Worm (Caenorhabditis elegans) whole organism, mixed stage, embryonic: ENCODE data around the gene T21D12.11.

ENCODE experiments used
- blmp-1 ChIP-seq: fragments of 150-350 bp; optimal IDR thresholded peaks from 2 replicates; lab custom pipeline; 2014; ENCODE audit warnings: missing biosample characterization, missing genetic modification characterization
- ceh-39 ChIP-seq: fragments of 150-350 bp; optimal IDR thresholded peaks from 2 replicates; lab custom pipeline; 2014; ENCODE audit warnings: missing biosample characterization, missing genetic modification characterization
- ceh-43 ChIP-seq: fragments of 200-800 bp; sonication (Bioruptor generic); optimal IDR thresholded peaks from 2 replicates; lab custom pipeline; 2018; ENCODE audit warnings: mild to moderate bottlenecking, missing genetic modification characterization, moderate library complexity, missing compliant biosample characterization
- ceh-83 ChIP-seq: fragments of 200-800 bp; sonication (Bioruptor generic); optimal IDR thresholded peaks from 2 replicates; lab custom pipeline; 2018; ENCODE audit warnings: mild to moderate bottlenecking, missing genetic modification characterization, missing compliant biosample characterization
- drap-1 ChIP-seq: fragments of 200-800 bp; sonication (Bioruptor generic); optimal IDR thresholded peaks from 3 replicates; lab custom pipeline; 2018; ENCODE audit warnings: mild to moderate bottlenecking, missing genetic modification characterization, missing compliant biosample characterization
- elt-1 ChIP-seq: sonication (generic microtip); optimal IDR thresholded peaks from 2 replicates; lab custom pipeline; 2017; ENCODE audit warnings: missing genetic modification characterization, mild to moderate bottlenecking, missing compliant biosample characterization, antibody characterized with exemption, moderate library complexity, borderline replicate concordance; ENCODE audit not compliant: insufficient read depth
- flh-1 ChIP-seq: fragments of 200-800 bp; sonication (Bioruptor generic); optimal IDR thresholded peaks from 2 replicates; lab custom pipeline; 2018; ENCODE audit warnings: mild to moderate bottlenecking, missing genetic modification characterization, moderate library complexity, missing compliant biosample characterization
- ham-2 ChIP-seq: fragments of 200-800 bp; sonication (Bioruptor generic); optimal IDR thresholded peaks from 2 replicates; lab custom pipeline; 2018; ENCODE audit warnings: mild to moderate bottlenecking, missing genetic modification characterization, missing compliant biosample characterization
- hlh-1 ChIP-seq: fragments of 150-350 bp; optimal IDR thresholded peaks from 2 replicates; lab custom pipeline; 2014; ENCODE audit warnings: missing biosample characterization, missing genetic modification reagents, missing genetic modification characterization
- lin-13 ChIP-seq: fragments of 150-350 bp; optimal IDR thresholded peaks from 2 replicates; lab custom pipeline; 2014; ENCODE audit warnings: missing biosample characterization, missing genetic modification characterization
- lin-32 ChIP-seq: fragments of 200-800 bp; sonication (Bioruptor generic); optimal IDR thresholded peaks from 2 replicates; lab custom pipeline; 2018; ENCODE audit warnings: mild to moderate bottlenecking, missing genetic modification characterization, missing compliant biosample characterization
- lsy-2 ChIP-seq: fragments of 150-350 bp; optimal IDR thresholded peaks from 2 replicates; lab custom pipeline; 2014; ENCODE audit warnings: missing biosample characterization, missing genetic modification characterization
- mep-1 ChIP-seq: fragments of 150-350 bp; optimal IDR thresholded peaks from 2 replicates; lab custom pipeline; 2017; ENCODE audit warnings: missing biosample characterization, missing genetic modification reagents, missing genetic modification characterization, inconsistent platforms
- mls-2 ChIP-seq: sonication (generic microtip); optimal IDR thresholded peaks from 2 replicates; lab custom pipeline; 2016; ENCODE audit warnings: mild to moderate bottlenecking, missing genetic modification characterization, moderate library complexity, missing compliant biosample characterization
- nhr-12 ChIP-seq: fragments of 150-350 bp; optimal IDR thresholded peaks from 2 replicates; lab custom pipeline; 2014; ENCODE audit warnings: missing biosample characterization, missing genetic modification characterization
- nhr-2 ChIP-seq: fragments of 150-350 bp; optimal IDR thresholded peaks from 2 replicates; lab custom pipeline; 2014; ENCODE audit warnings: missing biosample characterization, missing genetic modification characterization
- nhr-237 ChIP-seq: fragments of 150-350 bp; optimal IDR thresholded peaks from 2 replicates; lab custom pipeline; 2014; ENCODE audit warnings: missing biosample characterization, missing genetic modification characterization
- nhr-28 ChIP-seq: fragments of 150-350 bp; optimal IDR thresholded peaks from 2 replicates; lab custom pipeline; 2014; ENCODE audit warnings: missing biosample characterization, missing genetic modification characterization
- nhr-76 ChIP-seq: sonication (generic microtip); optimal IDR thresholded peaks from 2 replicates; lab custom pipeline; 2017; ENCODE audit warnings: missing biosample characterization, missing genetic modification characterization
- pha-4 ChIP-seq: fragments of 150-350 bp; optimal IDR thresholded peaks from 2 replicates; lab custom pipeline; 2018; ENCODE audit warnings: missing biosample characterization, missing genetic modification reagents, missing genetic modification characterization
- sem-2 ChIP-seq: fragments of 200-800 bp; sonication (Bioruptor generic); optimal IDR thresholded peaks from 2 replicates; lab custom pipeline; 2018; ENCODE audit warnings: mild to moderate bottlenecking, missing genetic modification characterization, missing compliant biosample characterization
- snpc-4 ChIP-seq: fragments of 150-350 bp; optimal IDR thresholded peaks from 2 replicates; lab custom pipeline; 2014; ENCODE audit warnings: missing biosample characterization, missing genetic modification characterization
- tbx-8 ChIP-seq: fragments of 200-800 bp; sonication (Bioruptor generic); optimal IDR thresholded peaks from 2 replicates; lab custom pipeline; 2018; ENCODE audit warnings: mild to moderate bottlenecking, missing genetic modification characterization, moderate library complexity, missing compliant biosample characterization
- unc-120 ChIP-seq: sonication (generic microtip); optimal IDR thresholded peaks from 2 replicates; lab custom pipeline; 2017; ENCODE audit warnings: missing genetic modification characterization, missing compliant biosample characterization; ENCODE audit not compliant: poor library complexity, severe bottlenecking
- unc-39 ChIP-seq: fragments of 150-350 bp; optimal IDR thresholded peaks from 2 replicates; lab custom pipeline; 2014; ENCODE audit warnings: missing biosample characterization, missing genetic modification characterization
- unc-62 ChIP-seq: fragments of 150-350 bp; optimal IDR thresholded peaks from 2 replicates; lab custom pipeline; 2014; ENCODE audit warnings: missing biosample characterization, missing genetic modification reagents, missing genetic modification characterization
- ztf-11 ChIP-seq: fragments of 150-350 bp; optimal IDR thresholded peaks from 2 replicates; lab custom pipeline; 2014; ENCODE audit warnings: missing biosample characterization, missing genetic modification characterization

The T21D12.11 gene

DNA sequence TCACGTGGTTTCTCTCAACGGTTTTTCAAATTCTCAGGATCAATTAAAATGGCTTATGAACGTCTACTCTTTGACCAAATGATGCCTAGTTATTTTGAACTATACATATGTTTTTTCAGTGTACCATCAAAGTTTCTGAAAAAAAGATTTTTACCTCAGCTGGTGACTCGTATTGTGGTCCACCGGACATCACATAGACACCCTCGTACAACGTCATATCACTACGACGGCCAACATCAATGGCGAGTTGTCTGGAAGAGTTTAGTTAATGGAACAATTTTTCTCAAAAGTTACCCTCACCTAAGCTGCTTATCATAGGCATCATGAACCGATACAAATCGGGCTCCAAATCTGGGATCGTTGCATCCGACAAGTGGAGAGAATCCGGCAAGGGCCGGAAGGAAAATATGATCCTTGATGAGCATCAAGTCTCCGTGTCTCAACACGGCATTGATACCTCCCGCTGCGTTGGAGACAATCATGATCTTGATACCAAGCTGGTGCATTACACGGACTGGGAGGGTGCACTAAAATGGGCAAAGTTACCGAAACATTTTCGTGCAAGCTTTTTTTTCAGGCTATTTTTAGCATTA, 24.1 kb downstream of the T21D12.11 start:
- no peak for TF ChIP-seq ceh-83 (GFP tag; lab: Kevin White, UChicago)

DNA sequence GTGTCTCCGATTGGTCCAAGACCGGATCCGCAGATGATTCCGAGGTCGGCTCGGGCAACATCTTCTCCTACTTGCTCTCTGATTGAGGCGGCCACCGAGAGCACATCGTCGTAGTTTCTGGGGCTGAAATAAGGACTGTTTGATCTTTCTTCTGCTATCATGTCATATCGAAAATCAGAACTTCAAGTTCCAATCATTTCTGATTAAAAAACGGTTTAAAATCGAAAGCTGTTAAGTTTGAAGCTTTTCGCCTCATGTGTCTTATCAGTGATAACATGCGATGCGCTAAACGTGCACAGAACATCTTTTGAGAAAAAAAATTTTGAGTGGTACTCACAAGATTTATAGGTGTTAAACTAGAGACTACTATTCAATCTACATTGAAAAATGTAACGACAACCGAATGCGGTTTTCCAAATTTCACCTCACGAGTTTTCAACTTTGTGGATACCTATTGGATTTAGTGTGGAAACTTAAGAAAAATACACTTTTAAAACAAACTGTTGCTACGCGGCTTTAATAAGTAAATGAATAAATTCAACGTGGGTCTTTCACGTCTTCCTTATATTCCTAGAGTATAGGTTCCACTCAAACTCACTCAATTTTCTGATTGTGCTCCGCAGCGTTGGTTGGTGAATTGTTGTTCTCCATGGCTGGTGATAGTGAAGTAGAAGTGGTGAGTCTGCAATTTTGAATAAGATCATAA, 24.9 kb downstream of the T21D12.11 start:
- no peak for TF ChIP-seq flh-1 (GFP tag; lab: Kevin White, UChicago)
- no peak for TF ChIP-seq lsy-2 (tag; lab: Kevin White, UChicago)
- no peak for TF ChIP-seq ceh-39 (tag; lab: Kevin White, UChicago)
- TF ChIP-seq snpc-4 (tag; lab: Kevin White, UChicago), result no peak
- TF ChIP-seq unc-120 (tag; lab: Kevin White, UChicago), result no peak
- no peak for TF ChIP-seq elt-1 (tag; lab: Kevin White, UChicago)
- no peak for TF ChIP-seq blmp-1
- no peak for TF ChIP-seq unc-62

DNA sequence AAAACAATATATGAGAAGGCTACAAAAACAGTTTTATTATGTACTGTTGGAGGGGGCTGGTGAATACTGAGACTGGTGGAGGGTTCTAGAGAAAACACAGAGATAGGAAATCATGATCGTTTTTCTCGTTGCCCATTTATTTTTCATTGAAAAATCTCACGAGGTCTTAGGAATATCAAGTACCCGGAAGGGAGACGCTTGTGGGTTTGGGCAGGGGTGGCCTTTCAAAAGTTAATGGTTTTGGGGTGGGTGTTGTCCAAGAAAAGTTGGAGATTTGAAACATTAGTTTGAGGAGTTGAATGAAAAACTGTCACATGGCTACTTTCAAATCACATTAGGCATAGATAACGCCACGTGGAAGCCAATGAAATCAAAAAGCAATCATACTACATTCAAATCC, 25.5 kb downstream of the T21D12.11 start:
- TF ChIP-seq elt-1 (tag; lab: Kevin White, UChicago) (no peak), lsy-2 (tag; lab: Kevin White, UChicago) (no peak), mls-2 (tag; lab: Kevin White, UChicago) (no peak), unc-39 (tag; lab: Kevin White, UChicago) (no peak), tbx-8 (GFP tag; lab: Kevin White, UChicago) (no peak), ceh-39 (tag; lab: Kevin White, UChicago) (no peak), flh-1 (GFP tag; lab: Kevin White, UChicago) (no peak), lin-13 (tag; lab: Kevin White, UChicago) (no peak), ceh-43 (GFP tag; lab: Kevin White, UChicago) (no peak)

DNA sequence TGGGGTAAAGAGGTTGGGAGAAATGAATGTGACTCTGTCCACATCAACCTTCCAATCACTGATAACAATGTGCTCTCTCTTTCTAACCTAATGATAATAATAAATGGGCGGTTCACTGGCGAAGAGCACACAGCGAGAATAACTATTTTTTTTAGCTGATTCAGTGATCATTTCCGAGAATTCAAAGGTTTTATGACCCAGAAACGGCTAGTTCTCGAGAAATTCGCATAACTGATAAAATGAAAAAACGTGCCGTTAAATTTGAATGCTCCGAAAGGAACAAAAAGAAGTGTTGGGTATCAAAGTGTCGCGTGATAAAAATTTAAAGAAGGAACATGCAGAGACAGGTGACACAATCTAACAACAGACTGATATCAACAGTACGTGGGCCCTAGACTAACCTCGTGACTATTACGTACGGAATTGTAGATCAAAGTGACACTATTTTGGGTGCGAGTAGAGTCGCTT, 26.6 kb downstream of the T21D12.11 start:
- TF ChIP-seq ztf-11 (no peak), drap-1 (no peak), mls-2 (tag; lab: Kevin White, UChicago) (no peak), nhr-76 (tag; lab: Kevin White, UChicago) (no peak), ham-2 (no peak), lin-13 (tag; lab: Kevin White, UChicago) (no peak), lsy-2 (tag; lab: Kevin White, UChicago) (no peak), lin-32 (GFP tag; lab: Kevin White, UChicago) (no peak), nhr-237 (tag; lab: Kevin White, UChicago) (no peak), ceh-83 (GFP tag; lab: Kevin White, UChicago) (no peak), ceh-39 (tag; lab: Kevin White, UChicago) (no peak), flh-1 (GFP tag; lab: Kevin White, UChicago) (no peak), nhr-12 (tag; lab: Kevin White, UChicago) (no peak), sem-2 (GFP tag; lab: Kevin White, UChicago) (no peak)
- TF ChIP-seq, all 35 proteins: peak for 0

DNA sequence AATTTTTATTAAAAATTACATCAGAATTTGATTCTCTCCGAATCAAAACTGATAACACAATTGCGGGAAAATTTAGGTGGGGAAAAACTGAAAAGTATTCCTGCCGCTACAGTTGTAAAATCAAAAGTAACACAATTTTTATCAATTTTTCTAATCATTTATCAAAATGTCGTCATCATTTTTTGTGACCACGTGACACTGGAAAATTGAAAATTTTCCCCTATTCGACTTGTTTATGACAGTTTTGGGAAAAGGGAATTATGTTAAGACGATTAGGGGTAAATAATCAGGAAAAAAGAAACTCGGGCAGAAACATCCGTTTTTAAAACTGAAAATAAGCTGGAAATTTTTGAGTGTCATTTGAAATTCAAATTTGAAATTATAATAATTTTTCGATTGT, 27.6 kb downstream of the T21D12.11 start:
- no peak for TF ChIP-seq sem-2 (GFP tag; lab: Kevin White, UChicago)
- TF ChIP-seq nhr-76 (tag; lab: Kevin White, UChicago), result no peak
- TF ChIP-seq elt-1 (tag; lab: Kevin White, UChicago), result no peak
- TF ChIP-seq flh-1 (GFP tag; lab: Kevin White, UChicago), result no peak
- no peak for TF ChIP-seq mls-2 (tag; lab: Kevin White, UChicago)
- TF ChIP-seq mep-1, result no peak
- TF ChIP-seq nhr-2, result no peak
- no peak for TF ChIP-seq snpc-4 (tag; lab: Kevin White, UChicago)
- no peak for TF ChIP-seq hlh-1 (tag; lab: Kevin White, UChicago)
- TF ChIP-seq nhr-237 (tag; lab: Kevin White, UChicago), result no peak
- no peak for TF ChIP-seq blmp-1
- TF ChIP-seq ceh-83 (GFP tag; lab: Kevin White, UChicago), result no peak
- TF ChIP-seq nhr-28 (tag; lab: Kevin White, UChicago), result no peak
- no peak for TF ChIP-seq pha-4 (tag; lab: Kevin White, UChicago)
- TF ChIP-seq lin-32 (GFP tag; lab: Kevin White, UChicago), result no peak
- TF ChIP-seq lsy-2 (tag; lab: Kevin White, UChicago), result no peak
- TF ChIP-seq ztf-11, result no peak
- TF ChIP-seq ham-2, result no peak
- TF ChIP-seq ceh-43 (GFP tag; lab: Kevin White, UChicago), result no peak
